Worm (Caenorhabditis elegans): Measurements from ENCODE around the gene Y57G11B.8.

DNA sequence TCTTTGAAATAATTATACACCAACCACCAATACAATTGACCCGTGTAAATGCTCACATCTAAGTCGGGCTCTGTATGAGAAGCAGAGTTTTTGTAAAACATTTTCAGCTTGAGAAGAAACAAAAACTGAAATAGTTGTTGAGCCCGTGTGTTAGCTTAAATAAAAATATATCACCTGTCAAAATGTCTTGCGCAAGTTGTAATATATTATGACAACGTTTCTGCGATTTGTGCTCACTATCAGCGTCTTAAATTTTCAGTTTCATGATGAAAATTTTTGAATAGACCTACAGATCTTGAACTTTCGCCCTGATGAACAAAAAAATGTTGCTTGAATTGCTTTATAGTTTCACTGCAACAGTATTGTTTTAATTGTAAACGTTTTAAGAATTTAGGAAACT lies 43.5 kb downstream of the Y57G11B.8 start, which contains the start of gene T27E7.4:
- TF ChIP-seq nhr-12 (tag; optimal IDR thresholded peaks at IDR 0.05) (no peak), unc-62 (GFP tag; optimal IDR thresholded peaks at IDR 0.05) (no peak), ztf-4 (tag; optimal IDR thresholded peaks at IDR 0.05) (no peak), ceh-9 (tag; optimal IDR thresholded peaks at IDR 0.05) (no peak), lin-15B (tag; optimal IDR thresholded peaks at IDR 0.05) (no peak), ama-1 (optimal IDR thresholded peaks at IDR 0.05) (no peak), egl-27 (tag; optimal IDR thresholded peaks at IDR 0.05) (no peak), fos-1 (tag; optimal IDR thresholded peaks at IDR 0.05) (no peak), nhr-237 (tag; optimal IDR thresholded peaks at IDR 0.05) (no peak), elt-1 (tag; optimal IDR thresholded peaks at IDR 0.05) (no peak)

All from whole organism, L3 larva.